Worm (Caenorhabditis elegans): Measurements from ENCODE around the gene C16C10.4.

Gene C16C10.4

DNA sequence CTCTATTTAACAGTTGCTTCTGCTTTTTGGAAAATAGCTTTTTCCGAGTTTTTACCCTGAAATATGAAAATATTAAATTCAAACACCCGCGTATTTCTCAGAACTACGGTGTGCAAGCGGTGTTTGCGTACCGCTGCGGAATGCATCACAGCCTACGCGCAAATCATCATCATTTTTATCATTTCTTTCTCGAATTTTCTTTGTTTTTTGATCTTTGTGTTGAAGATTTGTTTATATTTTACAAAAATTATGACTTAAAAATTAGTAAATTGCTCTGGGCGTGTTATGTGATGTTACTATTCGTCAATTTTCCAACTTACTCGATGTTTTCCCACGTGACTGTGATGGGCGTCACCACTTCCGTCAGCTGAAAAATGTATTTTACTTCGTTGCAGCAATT lies 20.2 kb upstream of the C16C10.4 start (continued):
- peak; percentile 69 for TF ChIP-seq tbx-2 (tag; optimal IDR thresholded peaks at IDR 0.05)
- peak; percentile 96 to 98 for TF ChIP-seq efl-1 (optimal IDR thresholded peaks at IDR 0.05)
- peak; percentile 99 to 100 for TF ChIP-seq efl-1 (GFP tag; optimal IDR thresholded peaks at IDR 0.05 in 1 of 2)
- TF ChIP-seq fkh-8 (tag; optimal IDR thresholded peaks at IDR 0.05): peak; percentile 76
- peak; percentile 27 for TF ChIP-seq lin-39 (tag; optimal IDR thresholded peaks at IDR 0.05)
- no peak for TF ChIP-seq ceh-90 (tag; optimal IDR thresholded peaks at IDR 0.05)
- no peak for TF ChIP-seq ces-1 (GFP tag; optimal IDR thresholded peaks at IDR 0.05)
- no peak for TF ChIP-seq sptf-1 (tag; optimal IDR thresholded peaks at IDR 0.05)
- peak; percentile 20 for TF ChIP-seq C04F5.9 (tag; optimal IDR thresholded peaks at IDR 0.05)
- peak; percentile 58 for TF ChIP-seq nhr-90 (tag; optimal IDR thresholded peaks at IDR 0.05; ENCODE audit: poor library complexity)
- TF ChIP-seq nhr-19 (GFP tag; conservative IDR thresholded peaks at IDR 0.05): peak; percentile 81
- TF ChIP-seq zag-1 (tag; optimal IDR thresholded peaks at IDR 0.05): no peak
- peak; percentile 35; the same call in 1 of the 2 replicates for TF ChIP-seq grh-1 (GFP tag; IDR thresholded peaks at IDR 0.05)
- peak; percentile 85 for TF ChIP-seq nhr-71 (tag; optimal IDR thresholded peaks at IDR 0.05)
- TF ChIP-seq irx-1 (tag; optimal IDR thresholded peaks at IDR 0.05): peak; percentile 66
- peak; percentile 74 for TF ChIP-seq isw-1 (GFP tag; IDR thresholded peaks at IDR 0.05)
- TF ChIP-seq hlh-17 (GFP tag; optimal IDR thresholded peaks at IDR 0.05; ENCODE audit: borderline replicate concordance): no peak
- peak; percentile 78 for TF ChIP-seq lin-14 (GFP tag; optimal IDR thresholded peaks at IDR 0.05)
- TF ChIP-seq nhr-76 (tag; optimal IDR thresholded peaks at IDR 0.05): no peak
- TF ChIP-seq lin-13 (GFP tag; optimal IDR thresholded peaks at IDR 0.05): peak; percentile 34
- no peak for TF ChIP-seq nhr-11 (tag; optimal IDR thresholded peaks at IDR 0.05)
- no peak for TF ChIP-seq unc-30 (tag; optimal IDR thresholded peaks at IDR 0.05)
- peak; percentile 51 for TF ChIP-seq nhr-85 (tag)
- no peak for TF ChIP-seq unc-98 (GFP tag; IDR thresholded peaks at IDR 0.05)
- TF ChIP-seq mab-9 (GFP tag; IDR thresholded peaks at IDR 0.05): no peak
- no peak for TF ChIP-seq pag-3 (tag; optimal IDR thresholded peaks at IDR 0.05; ENCODE audit: borderline replicate concordance, insufficient read depth)
- TF ChIP-seq C34B4.2 (tag; optimal IDR thresholded peaks at IDR 0.05): no peak
- TF ChIP-seq rnt-1 (tag; optimal IDR thresholded peaks at IDR 0.05): peak; percentile 76
- peak; percentile 42; the same call in 1 of the 2 replicates for TF ChIP-seq ceh-88 (GFP tag; IDR thresholded peaks at IDR 0.05)
- no peak for TF ChIP-seq hpl-2 (GFP tag; optimal IDR thresholded peaks at IDR 0.05)
- TF ChIP-seq C16A3.4 (tag; optimal IDR thresholded peaks at IDR 0.05): peak; percentile 76
- peak; percentile 91 for TF ChIP-seq snu-23 (GFP tag; optimal IDR thresholded peaks at IDR 0.05)
- no peak for TF ChIP-seq egl-27 (tag; optimal IDR thresholded peaks at IDR 0.05)

DNA sequence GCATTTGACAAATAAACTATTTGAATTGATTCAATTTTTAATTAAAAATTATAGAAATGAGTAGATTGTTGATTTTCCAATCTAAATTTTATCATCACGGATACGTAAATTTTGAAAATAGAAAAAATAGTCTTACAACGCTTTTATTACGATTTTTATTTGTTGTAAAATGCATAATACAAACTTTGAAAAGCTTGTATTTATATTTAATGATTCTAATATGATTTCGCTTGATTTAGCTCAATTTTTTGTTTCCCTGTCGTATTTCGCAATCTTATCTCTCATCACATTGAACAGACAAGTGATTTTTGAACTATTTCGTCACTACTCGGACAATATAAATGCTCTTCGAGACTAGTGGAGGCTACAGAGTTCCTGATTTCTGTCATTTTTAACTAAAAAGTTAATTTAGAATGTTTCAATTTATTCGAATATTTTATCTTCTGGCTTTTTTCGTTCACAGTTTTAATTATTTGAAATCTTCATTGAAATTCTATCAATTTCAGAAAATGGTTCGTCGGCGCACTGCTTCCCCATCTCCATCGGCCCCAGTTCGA lies 19.5 kb upstream of the C16C10.4 start, which contains the start of the genes wht-3 and har-1:
Gene wht-3 (minus strand): TSS at position 51 of the 557 bp plus-strand sequence.
Gene har-1 (plus strand): TSS at position 507 of the 557 bp plus-strand sequence.
- peak; percentile 37 for TF ChIP-seq nhr-85 (tag)
- TF ChIP-seq nhr-90 (tag; optimal IDR thresholded peaks at IDR 0.05; ENCODE audit: poor library complexity): no peak
- no peak for TF ChIP-seq snpc-4 (tag; optimal IDR thresholded peaks at IDR 0.05)
- TF ChIP-seq ztf-4 (tag; optimal IDR thresholded peaks at IDR 0.05): no peak
- TF ChIP-seq sptf-1 (tag; optimal IDR thresholded peaks at IDR 0.05): no peak
- peak; percentile 57 for TF ChIP-seq skn-1 (tag; optimal IDR thresholded peaks at IDR 0.05)
- TF ChIP-seq unc-98 (GFP tag; IDR thresholded peaks at IDR 0.05): no peak
- TF ChIP-seq unc-86 (tag; optimal IDR thresholded peaks at IDR 0.05): no peak
- TF ChIP-seq hpl-2 (GFP tag; optimal IDR thresholded peaks at IDR 0.05): no peak
- TF ChIP-seq dsc-1 (tag; optimal IDR thresholded peaks at IDR 0.05): no peak
- no peak for TF ChIP-seq unc-130 (tag; optimal IDR thresholded peaks at IDR 0.05)
- peak; percentile 26 for TF ChIP-seq zip-4 (GFP tag; optimal IDR thresholded peaks at IDR 0.05)
- peak; percentile 39 for TF ChIP-seq mep-1 (tag; optimal IDR thresholded peaks at IDR 0.05)
- no peak for TF ChIP-seq ztf-11 (tag; optimal IDR thresholded peaks at IDR 0.05)
- peak; percentile 18 for TF ChIP-seq nhr-71 (tag; optimal IDR thresholded peaks at IDR 0.05)
- TF ChIP-seq lin-15B (tag; optimal IDR thresholded peaks at IDR 0.05): no peak
- TF ChIP-seq ceh-88 (GFP tag; IDR thresholded peaks at IDR 0.05): peak; percentile 28; the same call in 1 of the 2 replicates
- TF ChIP-seq aly-2 (tag; optimal IDR thresholded peaks at IDR 0.05): no peak
- no peak for TF ChIP-seq fkh-10 (GFP tag; optimal IDR thresholded peaks at IDR 0.05)
- TF ChIP-seq C34B4.2 (tag; optimal IDR thresholded peaks at IDR 0.05): no peak
- no peak for TF ChIP-seq C04F5.9 (tag; optimal IDR thresholded peaks at IDR 0.05)
- no peak for TF ChIP-seq lin-35 (GFP tag; optimal IDR thresholded peaks at IDR 0.05)
- no peak for TF ChIP-seq F16B12.6 (tag; optimal IDR thresholded peaks at IDR 0.05)
- TF ChIP-seq efl-1 (optimal IDR thresholded peaks at IDR 0.05): peak in 1 of 2 experiments; percentile 3
- TF ChIP-seq efl-1 (GFP tag; optimal IDR thresholded peaks at IDR 0.05 in 1 of 2): no peak
- no peak for TF ChIP-seq elt-2 (tag; optimal IDR thresholded peaks at IDR 0.05)

Data from whole organism, L1 larva.